Fruit fly (Drosophila melanogaster): ENCODE results near the gene P58IPK.

Gene P58IPK

dm6 chr3R:9613124-9613523 is 26.4 kb downstream of the P58IPK start:
- TF ChIP-seq Ets96B (tag; optimal IDR thresholded peaks at IDR 0.05) (peak; percentile 41), CG31627 (GFP tag; optimal IDR thresholded peaks at IDR 0.05) (peak; percentile 85), net (GFP tag; optimal IDR thresholded peaks at IDR 0.05) (peak; percentile 85), Ets21C (GFP tag; optimal IDR thresholded peaks at IDR 0.05) (peak; percentile 78), CG8119 (GFP tag; IDR thresholded peaks at IDR 0.05) (peak; percentile 93), CG11294 (GFP tag; IDR thresholded peaks at IDR 0.05) (peak; percentile 89), CG1621 (tag; optimal IDR thresholded peaks at IDR 0.05) (no peak), CG3032 (tag; optimal IDR thresholded peaks at IDR 0.05) (peak; percentile 40), CG6808 (GFP tag; optimal IDR thresholded peaks at IDR 0.05) (peak; percentile 20), CG15336 (GFP tag; IDR thresholded peaks at IDR 0.05) (peak; percentile 94), CG8632 (GFP tag; optimal IDR thresholded peaks at IDR 0.05) (peak; percentile 74), pdm3 (GFP tag; optimal IDR thresholded peaks at IDR 0.05) (peak; percentile 88), CG7368 (GFP tag; optimal IDR thresholded peaks at IDR 0.05) (peak; percentile 74), Gug (GFP tag; IDR thresholded peaks at IDR 0.05) (peak; percentile 87), spab (GFP tag; optimal IDR thresholded peaks at IDR 0.05) (peak; percentile 32), Hr39 (GFP tag; optimal IDR thresholded peaks at IDR 0.05) (peak; percentile 90), Eip78C (GFP tag) (peak; percentile 96), CG10669 (GFP tag; optimal IDR thresholded peaks at IDR 0.05) (peak; percentile 48), lz (GFP tag; optimal IDR thresholded peaks at IDR 0.05) (peak; percentile 86), Eip93F (GFP tag; optimal IDR thresholded peaks at IDR 0.05) (peak; percentile 78), CG10631 (GFP tag; optimal IDR thresholded peaks at IDR 0.05) (peak; percentile 76), fd85E (GFP tag; optimal IDR thresholded peaks at IDR 0.05) (peak; percentile 57), CG6163 (GFP tag; IDR thresholded peaks at IDR 0.05) (peak; percentile 93), achi (GFP tag; optimal IDR thresholded peaks at IDR 0.05) (peak; percentile 86), Sox15 (GFP tag; optimal IDR thresholded peaks at IDR 0.05) (peak; percentile 64), CG9139 (GFP tag; optimal IDR thresholded peaks at IDR 0.05) (no peak), Blimp-1 (GFP tag; optimal IDR thresholded peaks at IDR 0.05) (peak; percentile 65), fd59A (GFP tag; optimal IDR thresholded peaks at IDR 0.05) (no peak), CG34406 (GFP tag; optimal IDR thresholded peaks at IDR 0.05) (peak; percentile 75), CG11902 (GFP tag; optimal IDR thresholded peaks at IDR 0.05) (peak; percentile 77), CG8319 (GFP tag; optimal IDR thresholded peaks at IDR 0.05) (peak; percentile 68), Met (GFP tag; optimal IDR thresholded peaks at IDR 0.05) (peak; percentile 91), CG6792 (GFP tag; optimal IDR thresholded peaks at IDR 0.05) (peak; percentile 79), CG4318 (GFP tag; optimal IDR thresholded peaks at IDR 0.05) (peak; percentile 66), CG16779 (tag; optimal IDR thresholded peaks at IDR 0.05) (peak; percentile 68), dsx (GFP tag; optimal IDR thresholded peaks at IDR 0.05; ENCODE audit: poor library complexity, severe bottlenecking) (peak; percentile 3), CG3919 (GFP tag; optimal IDR thresholded peaks at IDR 0.05) (peak; percentile 89), acj6 (GFP tag; optimal IDR thresholded peaks at IDR 0.05) (peak; percentile 84), fkh (GFP tag; optimal IDR thresholded peaks at IDR 0.05) (no peak), Smox (GFP tag; optimal IDR thresholded peaks at IDR 0.05) (peak; percentile 83), CG6854 (GFP tag; optimal IDR thresholded peaks at IDR 0.05) (peak; percentile 66), Sox14 (GFP tag; optimal IDR thresholded peaks at IDR 0.05) (peak; percentile 84), CG6276 (GFP tag; optimal IDR thresholded peaks at IDR 0.05) (peak; percentile 90), Lpt (GFP tag; optimal IDR thresholded peaks at IDR 0.05) (peak; percentile 80), Sox102F (GFP tag; optimal IDR thresholded peaks at IDR 0.05) (peak; percentile 91), esn (GFP tag; optimal IDR thresholded peaks at IDR 0.05) (peak; percentile 92), Hr4 (GFP tag; optimal IDR thresholded peaks at IDR 0.05) (peak; percentile 91), OdsH (GFP tag; optimal IDR thresholded peaks at IDR 0.05) (peak; percentile 87), Eip75B (GFP tag; optimal IDR thresholded peaks at IDR 0.05) (peak; percentile 87), cyc (GFP tag; optimal IDR thresholded peaks at IDR 0.05) (peak; percentile 89), eg (GFP tag; IDR thresholded peaks at IDR 0.05) (peak; percentile 96), Hr38 (GFP tag; optimal IDR thresholded peaks at IDR 0.05) (no peak), CG32006 (GFP tag; optimal IDR thresholded peaks at IDR 0.05) (peak; percentile 88)
